Worm (Caenorhabditis elegans): Measurements from ENCODE around the gene rpl-36.

Gene rpl-36

ce11 chrIII:7142172-7142601 lies 37.9 kb upstream of the rpl-36 start (continued):
- TF ChIP-seq ccch-3 (GFP tag; optimal IDR thresholded peaks at IDR 0.05) (no peak), attf-3 (GFP tag; conservative IDR thresholded peaks at IDR 0.05) (no peak), T26A5.8 (tag; optimal IDR thresholded peaks at IDR 0.05) (no peak), K12H6.12 (tag; optimal IDR thresholded peaks at IDR 0.05) (no peak)

- TF ChIP-seq cebp-2 (GFP tag; IDR thresholded peaks at IDR 0.05) = no peak
- TF ChIP-seq zim-3 (tag; optimal IDR thresholded peaks at IDR 0.05) = no peak
- no peak for TF ChIP-seq madf-6 (GFP tag; IDR thresholded peaks at IDR 0.05)
- TF ChIP-seq gei-17 (GFP tag; optimal IDR thresholded peaks at IDR 0.05) = no peak
- TF ChIP-seq athp-1 (tag; optimal IDR thresholded peaks at IDR 0.05) = no peak
- TF ChIP-seq ceh-40 (GFP tag; IDR thresholded peaks at IDR 0.05) = no peak
- no peak for TF ChIP-seq ztf-22 (GFP tag; optimal IDR thresholded peaks at IDR 0.05)
- TF ChIP-seq bed-2 (GFP tag; IDR thresholded peaks at IDR 0.05) = no peak
- TF ChIP-seq snpc-4 (GFP tag; optimal IDR thresholded peaks at IDR 0.05) = no peak
- no peak for TF ChIP-seq snpc-4 (tag; optimal IDR thresholded peaks at IDR 0.05)
- no peak for TF ChIP-seq lin-40 (tag; optimal IDR thresholded peaks at IDR 0.05)
- no peak for TF ChIP-seq F57A8.1 (GFP tag; optimal IDR thresholded peaks at IDR 0.05)
- TF ChIP-seq ceh-27 (GFP tag; optimal IDR thresholded peaks at IDR 0.05) = no peak
- TF ChIP-seq F52B5.7 (tag; optimal IDR thresholded peaks at IDR 0.05) = no peak
- no peak for TF ChIP-seq lsy-27 (tag; optimal IDR thresholded peaks at IDR 0.05; ENCODE audit: borderline replicate concordance, insufficient read depth)
Observed at ce11 chrIII:7144749-7145148, 35.3 kb upstream of the rpl-36 start, which contains the start of gene glr-2. glr-2 (minus strand) TSS chrIII:7144959.

DNA sequence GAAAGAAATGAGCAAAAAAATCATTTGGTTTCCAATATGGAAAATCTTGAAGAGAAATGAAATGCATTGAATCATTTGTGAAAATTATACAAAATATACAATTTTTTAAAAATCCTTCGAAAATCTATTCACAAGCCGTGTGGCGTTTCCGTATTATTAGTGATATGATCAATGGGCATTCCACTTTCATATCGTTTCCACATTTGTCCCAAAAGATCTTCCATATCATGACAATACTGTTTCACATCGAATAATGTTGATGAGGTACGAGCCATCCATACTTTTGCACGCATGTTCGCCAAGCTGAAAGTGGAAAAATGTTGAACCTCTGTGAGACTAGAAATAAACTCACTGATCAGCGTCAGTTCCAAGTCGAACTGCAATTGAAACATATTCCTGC lies 33.7 kb upstream of the rpl-36 start:
- TF ChIP-seq Y79H2A.3 (GFP tag; conservative IDR thresholded peaks at IDR 0.05) (no peak), mxl-1 (tag; optimal IDR thresholded peaks at IDR 0.05) (no peak), ceh-27 (GFP tag; optimal IDR thresholded peaks at IDR 0.05) (no peak), tlf-1 (GFP tag; optimal IDR thresholded peaks at IDR 0.05) (no peak), madf-3 (GFP tag; IDR thresholded peaks at IDR 0.05) (0 out of 2 replicates have a peak, but pooled peaks have one; percentile 26), ceh-40 (GFP tag; IDR thresholded peaks at IDR 0.05) (no peak)

- TF ChIP-seq zim-3 (tag; optimal IDR thresholded peaks at IDR 0.05) = no peak
- no peak for TF ChIP-seq snpc-1.3 (tag; optimal IDR thresholded peaks at IDR 0.05; ENCODE audit: insufficient read depth)
- no peak for TF ChIP-seq attf-6 (GFP tag; IDR thresholded peaks at IDR 0.05)
- no peak for TF ChIP-seq dpff-1 (tag; optimal IDR thresholded peaks at IDR 0.05)
- no peak for TF ChIP-seq sdz-38 (tag; optimal IDR thresholded peaks at IDR 0.05)
- no peak for TF ChIP-seq Y53F4B.3 (GFP tag; IDR thresholded peaks at IDR 0.05)
- TF ChIP-seq nhr-120 (GFP tag; IDR thresholded peaks at IDR 0.05) = no peak
- no peak for TF ChIP-seq zfh-2 (GFP tag; conservative IDR thresholded peaks at IDR 0.05)
- TF ChIP-seq hmg-20 (GFP tag; IDR thresholded peaks at IDR 0.05) = no peak
- no peak for TF ChIP-seq F57C9.4 (tag; optimal IDR thresholded peaks at IDR 0.05)
- TF ChIP-seq F37B4.10 (GFP tag; IDR thresholded peaks at IDR 0.05) = no peak
- TF ChIP-seq tbp1 (GFP tag; optimal IDR thresholded peaks at IDR 0.05) = no peak
- TF ChIP-seq snpc-1.1 (tag; optimal IDR thresholded peaks at IDR 0.05; ENCODE audit: insufficient read depth) = no peak
- TF ChIP-seq egrh-3 (GFP tag; IDR thresholded peaks at IDR 0.05) = no peak
- no peak for TF ChIP-seq rpc-1 (optimal IDR thresholded peaks at IDR 0.05)
- no peak for TF ChIP-seq rpc-1 (tag; optimal IDR thresholded peaks at IDR 0.05)
- TF ChIP-seq dpl-1 (GFP tag; optimal IDR thresholded peaks at IDR 0.05) = no peak
- TF ChIP-seq lag-1 (GFP tag; IDR thresholded peaks at IDR 0.05) = no peak
- TF ChIP-seq snpc-3.4 (tag; optimal IDR thresholded peaks at IDR 0.05) = no peak
- no peak for TF ChIP-seq Y53G8AR.9 (GFP tag; conservative IDR thresholded peaks at IDR 0.05)
- no peak for TF ChIP-seq F55B11.4 (tag; optimal IDR thresholded peaks at IDR 0.05; ENCODE audit: borderline replicate concordance, insufficient read depth)
Observed at ce11 chrIII:7148191-7148590, 31.9 kb upstream of the rpl-36 start.
